Worm (Caenorhabditis elegans): ENCODE data around the gene T28A8.4.

Gene T28A8.4

ce11 chrIII:13503379-13503778, at the start of gene T28A8.4:
TSS of gene T28A8.4 (plus strand) at chrIII:13503679.
- TF ChIP-seq med-1 (GFP tag; optimal IDR thresholded peaks at IDR 0.05; ENCODE audit: insufficient read depth) (no peak), ztf-23 (GFP tag; IDR thresholded peaks at IDR 0.05) (no peak), cog-1 (tag; optimal IDR thresholded peaks at IDR 0.05) (no peak), ztf-29 (GFP tag; IDR thresholded peaks at IDR 0.05) (no peak)

ce11 chrIII:13455207-13455606, 48.3 kb upstream of the T28A8.4 start, which contains the start of gene cua-1:
TSS of gene cua-1 (minus strand) at chrIII:13455307.
- TF ChIP-seq tab-1 (GFP tag; IDR thresholded peaks at IDR 0.05) (no peak), ref-1 (GFP tag; conservative IDR thresholded peaks at IDR 0.05) (no peak), flt-1 (GFP tag; IDR thresholded peaks at IDR 0.05) (no peak), med-1 (GFP tag; optimal IDR thresholded peaks at IDR 0.05; ENCODE audit: insufficient read depth) (no peak), klf-2 (GFP tag; conservative IDR thresholded peaks at IDR 0.05) (no peak), T22C8.4 (GFP tag; IDR thresholded peaks at IDR 0.05) (no peak), ztf-29 (GFP tag; IDR thresholded peaks at IDR 0.05) (no peak)

ce11 chrIII:13455816-13456215, 47.7 kb upstream of the T28A8.4 start:
- no peak for TF ChIP-seq klf-2 (GFP tag; conservative IDR thresholded peaks at IDR 0.05)
- no peak for TF ChIP-seq ztf-29 (GFP tag; IDR thresholded peaks at IDR 0.05)
- no peak for TF ChIP-seq T22C8.4 (GFP tag; IDR thresholded peaks at IDR 0.05)
- no peak for TF ChIP-seq ztf-23 (GFP tag; IDR thresholded peaks at IDR 0.05)
- no peak for TF ChIP-seq ref-1 (GFP tag; conservative IDR thresholded peaks at IDR 0.05)
- TF ChIP-seq cog-1 (tag; optimal IDR thresholded peaks at IDR 0.05), result no peak
- TF ChIP-seq tab-1 (GFP tag; IDR thresholded peaks at IDR 0.05), result no peak
- no peak for TF ChIP-seq med-1 (GFP tag; optimal IDR thresholded peaks at IDR 0.05; ENCODE audit: insufficient read depth)
- no peak for TF ChIP-seq flt-1 (GFP tag; IDR thresholded peaks at IDR 0.05)

ce11 chrIII:13457305-13457704, 46.2 kb upstream of the T28A8.4 start:
- TF ChIP-seq tab-1 (GFP tag; IDR thresholded peaks at IDR 0.05) (no peak), cog-1 (tag; optimal IDR thresholded peaks at IDR 0.05) (no peak), T22C8.4 (GFP tag; IDR thresholded peaks at IDR 0.05) (no peak), klf-2 (GFP tag; conservative IDR thresholded peaks at IDR 0.05) (no peak), flt-1 (GFP tag; IDR thresholded peaks at IDR 0.05) (no peak), ztf-23 (GFP tag; IDR thresholded peaks at IDR 0.05) (no peak), ref-1 (GFP tag; conservative IDR thresholded peaks at IDR 0.05) (no peak), ztf-29 (GFP tag; IDR thresholded peaks at IDR 0.05) (no peak), med-1 (GFP tag; optimal IDR thresholded peaks at IDR 0.05; ENCODE audit: insufficient read depth) (no peak)

ce11 chrIII:13458978-13459596, 44.4 kb upstream of the T28A8.4 start, which contains the start of gene tag-164:
TSS of gene tag-164 (plus strand) at chrIII:13459546.
- no peak for TF ChIP-seq T22C8.4 (GFP tag; IDR thresholded peaks at IDR 0.05)
- no peak for TF ChIP-seq med-1 (GFP tag; optimal IDR thresholded peaks at IDR 0.05; ENCODE audit: insufficient read depth)
- TF ChIP-seq ztf-29 (GFP tag; IDR thresholded peaks at IDR 0.05), result no peak
- no peak for TF ChIP-seq ztf-23 (GFP tag; IDR thresholded peaks at IDR 0.05)
- no peak for TF ChIP-seq cog-1 (tag; optimal IDR thresholded peaks at IDR 0.05)

- TF ChIP-seq flt-1 (GFP tag; IDR thresholded peaks at IDR 0.05), result no peak
- TF ChIP-seq med-1 (GFP tag; optimal IDR thresholded peaks at IDR 0.05; ENCODE audit: insufficient read depth), result no peak
- no peak for TF ChIP-seq ref-1 (GFP tag; conservative IDR thresholded peaks at IDR 0.05)
- no peak for TF ChIP-seq tab-1 (GFP tag; IDR thresholded peaks at IDR 0.05)
- no peak for TF ChIP-seq ztf-23 (GFP tag; IDR thresholded peaks at IDR 0.05)
- no peak for TF ChIP-seq klf-2 (GFP tag; conservative IDR thresholded peaks at IDR 0.05)
- no peak for TF ChIP-seq ztf-29 (GFP tag; IDR thresholded peaks at IDR 0.05)
Observed at ce11 chrIII:13461535-13461934, 41.9 kb upstream of the T28A8.4 start.

ce11 chrIII:13462138-13462634, 41.3 kb upstream of the T28A8.4 start, which contains the start of the genes abcf-2 and T27E9.2:
TSS of gene abcf-2 (minus strand) at chrIII:13462238.
TSS of gene T27E9.2 (minus strand) at chrIII:13462584.
- TF ChIP-seq tab-1 (GFP tag; IDR thresholded peaks at IDR 0.05) (no peak), T22C8.4 (GFP tag; IDR thresholded peaks at IDR 0.05) (no peak)

- TF ChIP-seq ztf-29 (GFP tag; IDR thresholded peaks at IDR 0.05) (0 out of 2 replicates have a peak, but pooled peaks have one; percentile 28), ref-1 (GFP tag; conservative IDR thresholded peaks at IDR 0.05) (no peak), T22C8.4 (GFP tag; IDR thresholded peaks at IDR 0.05) (peak; percentile 39), flt-1 (GFP tag; IDR thresholded peaks at IDR 0.05) (peak; percentile 85), cog-1 (tag; optimal IDR thresholded peaks at IDR 0.05) (no peak), ztf-23 (GFP tag; IDR thresholded peaks at IDR 0.05) (peak; percentile 85), klf-2 (GFP tag; conservative IDR thresholded peaks at IDR 0.05) (peak; percentile 58; the same call in 1 of the 2 replicates)
Observed at ce11 chrIII:13462965-13463783, 40.3 kb upstream of the T28A8.4 start, which contains the start of gene ant-1.1. TSS of gene ant-1.1 (plus strand) at chrIII:13463163.

ce11 chrIII:13464493-13465362, 38.8 kb upstream of the T28A8.4 start, which contains the start of gene kel-3:
TSS of gene kel-3 (plus strand) at chrIII:13464820.
- TF ChIP-seq T22C8.4 (GFP tag; IDR thresholded peaks at IDR 0.05) (no peak), klf-2 (GFP tag; conservative IDR thresholded peaks at IDR 0.05) (no peak), ref-1 (GFP tag; conservative IDR thresholded peaks at IDR 0.05) (no peak), ztf-23 (GFP tag; IDR thresholded peaks at IDR 0.05) (no peak), ztf-29 (GFP tag; IDR thresholded peaks at IDR 0.05) (no peak), cog-1 (tag; optimal IDR thresholded peaks at IDR 0.05) (no peak), flt-1 (GFP tag; IDR thresholded peaks at IDR 0.05) (no peak), med-1 (GFP tag; optimal IDR thresholded peaks at IDR 0.05; ENCODE audit: insufficient read depth) (no peak), tab-1 (GFP tag; IDR thresholded peaks at IDR 0.05) (no peak)

All from whole organism, midembryonic.